Worm (Caenorhabditis elegans): ENCODE measurements around the gene dhrr-1.
"Not testable (repeated sequence)": the region's sequence is repeated elsewhere in the genome, so short reads cannot be mapped to it uniquely, and the experiment has no call there.

Gene dhrr-1

DNA sequence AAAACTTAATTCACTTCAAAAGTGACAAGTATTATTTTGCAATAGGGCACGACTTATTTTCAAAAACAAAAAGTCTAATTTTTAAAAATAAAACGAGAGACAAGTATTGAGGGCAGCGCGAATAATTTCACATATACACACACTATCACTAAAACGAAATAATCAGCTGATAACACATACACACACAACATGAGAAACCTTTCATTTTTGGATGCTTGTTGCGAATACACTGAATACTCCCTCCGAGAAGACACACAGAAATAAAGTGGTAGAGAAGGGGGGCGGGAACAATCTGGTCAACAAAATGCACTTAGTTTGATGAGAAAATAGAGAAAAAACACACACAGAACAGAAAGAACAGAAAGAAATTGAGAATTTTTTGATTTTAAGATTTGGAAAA, 40.0 kb downstream of the dhrr-1 start:
- no peak for TF ChIP-seq hmg-4 (GFP tag; optimal IDR thresholded peaks at IDR 0.05)
- no peak for TF ChIP-seq hmbx-1 (tag; optimal IDR thresholded peaks at IDR 0.05)
- no peak for TF ChIP-seq ets-7 (tag; optimal IDR thresholded peaks at IDR 0.05)
- no peak for TF ChIP-seq pes-1 (GFP tag; IDR thresholded peaks at IDR 0.05)
- TF ChIP-seq ceh-13 (GFP tag; optimal IDR thresholded peaks at IDR 0.05) = no peak
- no peak for TF ChIP-seq scrt-1 (GFP tag; IDR thresholded peaks at IDR 0.05)
- no peak for TF ChIP-seq flt-1 (GFP tag; IDR thresholded peaks at IDR 0.05)
- no peak for TF ChIP-seq ceh-36 (tag; optimal IDR thresholded peaks at IDR 0.05)

ce11 chrIII:8984960-8985359, 40.5 kb downstream of the dhrr-1 start:
- no peak for TF ChIP-seq ceh-36 (tag; optimal IDR thresholded peaks at IDR 0.05)
- TF ChIP-seq hmbx-1 (tag; optimal IDR thresholded peaks at IDR 0.05) = no peak
- TF ChIP-seq ceh-13 (GFP tag; optimal IDR thresholded peaks at IDR 0.05) = no peak
- no peak for TF ChIP-seq tra-4 (tag; optimal IDR thresholded peaks at IDR 0.05)
- TF ChIP-seq pes-1 (GFP tag; IDR thresholded peaks at IDR 0.05) = no peak
- no peak for TF ChIP-seq sea-1 (GFP tag; conservative IDR thresholded peaks at IDR 0.05)
- TF ChIP-seq hmg-4 (GFP tag; optimal IDR thresholded peaks at IDR 0.05) = no peak
- TF ChIP-seq tbx-37 (GFP tag; conservative IDR thresholded peaks at IDR 0.05) = no peak
- no peak for TF ChIP-seq ama-1 (optimal IDR thresholded peaks at IDR 0.05)
- TF ChIP-seq tbx-11 (GFP tag; IDR thresholded peaks at IDR 0.05) = no peak

- no peak for TF ChIP-seq hmg-4 (GFP tag; optimal IDR thresholded peaks at IDR 0.05)
- TF ChIP-seq tbx-11 (GFP tag; IDR thresholded peaks at IDR 0.05) = no peak
- TF ChIP-seq ceh-36 (tag; optimal IDR thresholded peaks at IDR 0.05) = no peak
- no peak for TF ChIP-seq sea-1 (GFP tag; conservative IDR thresholded peaks at IDR 0.05)
- no peak for TF ChIP-seq tra-4 (tag; optimal IDR thresholded peaks at IDR 0.05)
- no peak for TF ChIP-seq pes-1 (GFP tag; IDR thresholded peaks at IDR 0.05)
- no peak for TF ChIP-seq hnd-1 (tag; optimal IDR thresholded peaks at IDR 0.05)
- TF ChIP-seq flt-1 (GFP tag; IDR thresholded peaks at IDR 0.05) = no peak
- no peak for TF ChIP-seq scrt-1 (GFP tag; IDR thresholded peaks at IDR 0.05)
- TF ChIP-seq ama-1 (optimal IDR thresholded peaks at IDR 0.05) = no peak
- no peak for TF ChIP-seq tbx-37 (GFP tag; conservative IDR thresholded peaks at IDR 0.05)
- TF ChIP-seq hmbx-1 (tag; optimal IDR thresholded peaks at IDR 0.05) = no peak
- no peak for TF ChIP-seq ets-7 (tag; optimal IDR thresholded peaks at IDR 0.05)
- TF ChIP-seq F13C5.2 (tag; optimal IDR thresholded peaks at IDR 0.05) = no peak
- TF ChIP-seq ceh-13 (GFP tag; optimal IDR thresholded peaks at IDR 0.05) = no peak
- TF ChIP-seq aly-1 (tag; optimal IDR thresholded peaks at IDR 0.05) = no peak
- no peak for TF ChIP-seq B0310.2 (tag; optimal IDR thresholded peaks at IDR 0.05)
Observed at ce11 chrIII:8985461-8985860, 41.0 kb downstream of the dhrr-1 start.

DNA sequence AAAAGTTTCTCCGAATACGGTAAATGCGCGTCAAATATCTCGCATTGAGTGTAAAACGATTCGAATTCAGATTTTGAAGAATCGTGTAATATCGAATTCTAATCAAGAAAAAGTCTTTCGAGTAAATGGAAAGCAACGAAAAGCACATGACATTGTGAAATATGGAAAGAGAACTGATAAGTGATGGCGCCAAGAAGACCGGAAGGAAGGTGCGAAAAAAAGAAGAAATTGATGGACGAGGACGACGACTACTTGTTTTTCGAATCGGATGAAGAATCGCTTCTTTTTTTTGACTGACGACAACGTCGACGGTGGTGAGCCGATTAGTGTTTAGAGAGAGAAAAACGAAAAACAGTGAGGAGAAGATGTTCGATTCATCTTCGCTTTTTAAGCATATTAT, 41.5 kb downstream of the dhrr-1 start:
- TF ChIP-seq tra-4 (tag; optimal IDR thresholded peaks at IDR 0.05) (no peak), ceh-36 (tag; optimal IDR thresholded peaks at IDR 0.05) (no peak), F13C5.2 (tag; optimal IDR thresholded peaks at IDR 0.05) (no peak), ceh-13 (GFP tag; optimal IDR thresholded peaks at IDR 0.05) (no peak), hnd-1 (tag; optimal IDR thresholded peaks at IDR 0.05) (no peak), ets-7 (tag; optimal IDR thresholded peaks at IDR 0.05) (no peak), tbx-37 (GFP tag; conservative IDR thresholded peaks at IDR 0.05) (no peak)

DNA sequence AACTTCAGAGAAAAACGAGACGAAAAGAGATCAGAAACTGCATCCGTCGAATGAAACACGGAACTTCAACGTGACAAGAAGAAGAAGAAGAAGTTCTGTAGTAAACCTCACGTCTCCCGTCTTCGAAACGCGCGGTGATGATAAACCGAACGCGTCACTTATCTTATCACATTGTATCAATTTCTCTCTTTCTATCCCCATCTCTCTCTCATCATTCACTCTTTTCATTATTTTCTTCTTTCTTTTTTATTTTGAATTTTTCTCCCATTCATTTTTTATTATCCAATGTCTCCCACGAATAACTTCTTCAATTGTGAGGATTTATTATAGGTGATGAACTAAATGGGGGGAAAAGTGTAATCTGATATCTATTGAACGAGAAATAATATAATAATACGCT, 42.4 kb downstream of the dhrr-1 start:
- no peak for TF ChIP-seq ceh-36 (tag; optimal IDR thresholded peaks at IDR 0.05)
- no peak for TF ChIP-seq F13C5.2 (tag; optimal IDR thresholded peaks at IDR 0.05)
- no peak for TF ChIP-seq sea-1 (GFP tag; conservative IDR thresholded peaks at IDR 0.05)
- TF ChIP-seq ceh-13 (GFP tag; optimal IDR thresholded peaks at IDR 0.05) = no peak
- no peak for TF ChIP-seq hmg-4 (GFP tag; optimal IDR thresholded peaks at IDR 0.05)
- no peak for TF ChIP-seq ama-1 (optimal IDR thresholded peaks at IDR 0.05)
- no peak for TF ChIP-seq hnd-1 (tag; optimal IDR thresholded peaks at IDR 0.05)
- no peak for TF ChIP-seq flt-1 (GFP tag; IDR thresholded peaks at IDR 0.05)
- TF ChIP-seq tbx-37 (GFP tag; conservative IDR thresholded peaks at IDR 0.05) = no peak
- TF ChIP-seq hmbx-1 (tag; optimal IDR thresholded peaks at IDR 0.05) = no peak
- TF ChIP-seq ets-7 (tag; optimal IDR thresholded peaks at IDR 0.05) = no peak
- TF ChIP-seq scrt-1 (GFP tag; IDR thresholded peaks at IDR 0.05) = no peak
- no peak for TF ChIP-seq tra-4 (tag; optimal IDR thresholded peaks at IDR 0.05)
- TF ChIP-seq B0310.2 (tag; optimal IDR thresholded peaks at IDR 0.05) = no peak
- TF ChIP-seq tbx-11 (GFP tag; IDR thresholded peaks at IDR 0.05) = no peak
- no peak for TF ChIP-seq aly-1 (tag; optimal IDR thresholded peaks at IDR 0.05)
- TF ChIP-seq pes-1 (GFP tag; IDR thresholded peaks at IDR 0.05) = no peak

DNA sequence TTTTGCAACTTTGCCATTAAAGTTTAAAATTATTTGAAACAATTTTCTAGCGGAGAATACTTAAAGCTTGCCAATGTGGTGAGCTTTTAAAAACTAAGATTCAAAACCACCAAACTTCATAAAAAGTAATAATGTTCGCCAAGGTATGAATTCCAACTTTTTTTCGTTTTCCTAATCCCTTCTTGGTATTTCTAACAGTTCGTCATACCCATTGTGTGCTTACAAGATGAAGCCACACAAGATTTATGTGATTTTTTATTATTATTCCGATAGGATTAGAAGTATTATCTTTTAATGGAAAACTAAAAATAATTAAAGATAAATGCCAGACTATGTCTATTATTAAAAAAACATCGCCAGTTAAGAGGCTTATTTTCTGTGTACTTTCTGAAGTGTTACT, 43.6 kb downstream of the dhrr-1 start:
- TF ChIP-seq B0310.2 (tag; optimal IDR thresholded peaks at IDR 0.05) (no peak), scrt-1 (GFP tag; IDR thresholded peaks at IDR 0.05) (no peak)

ce11 chrIII:8988544-8988943, 44.1 kb downstream of the dhrr-1 start:
- TF ChIP-seq tra-4 (tag; optimal IDR thresholded peaks at IDR 0.05) (no peak), scrt-1 (GFP tag; IDR thresholded peaks at IDR 0.05) (0 out of 2 replicates have a peak, but pooled peaks have one; percentile 30), hnd-1 (tag; optimal IDR thresholded peaks at IDR 0.05) (no peak), ceh-13 (GFP tag; optimal IDR thresholded peaks at IDR 0.05) (no peak), ama-1 (optimal IDR thresholded peaks at IDR 0.05) (no peak), tbx-11 (GFP tag; IDR thresholded peaks at IDR 0.05) (no peak), tbx-37 (GFP tag; conservative IDR thresholded peaks at IDR 0.05) (no peak)

ce11 chrIII:8989752-8990151, 45.3 kb downstream of the dhrr-1 start, which contains the start of gene R08D7.7:
Gene R08D7.7, plus strand, starts transcription at chrIII:8990052.
- TF ChIP-seq pes-1 (GFP tag; IDR thresholded peaks at IDR 0.05); hnd-1 (tag; optimal IDR thresholded peaks at IDR 0.05); tbx-37 (GFP tag; conservative IDR thresholded peaks at IDR 0.05): not testable (repeated sequence)

- TF ChIP-seq ceh-36 (tag; optimal IDR thresholded peaks at IDR 0.05) (no peak), ama-1 (optimal IDR thresholded peaks at IDR 0.05) (no peak), pes-1 (GFP tag; IDR thresholded peaks at IDR 0.05) (no peak), hmbx-1 (tag; optimal IDR thresholded peaks at IDR 0.05) (no peak), hmg-4 (GFP tag; optimal IDR thresholded peaks at IDR 0.05) (no peak), flt-1 (GFP tag; IDR thresholded peaks at IDR 0.05) (no peak), B0310.2 (tag; optimal IDR thresholded peaks at IDR 0.05) (no peak), ets-7 (tag; optimal IDR thresholded peaks at IDR 0.05) (no peak), tra-4 (tag; optimal IDR thresholded peaks at IDR 0.05) (no peak), scrt-1 (GFP tag; IDR thresholded peaks at IDR 0.05) (no peak), sea-1 (GFP tag; conservative IDR thresholded peaks at IDR 0.05) (no peak), aly-1 (tag; optimal IDR thresholded peaks at IDR 0.05) (no peak), F13C5.2 (tag; optimal IDR thresholded peaks at IDR 0.05) (no peak), tbx-37 (GFP tag; conservative IDR thresholded peaks at IDR 0.05) (no peak), tbx-11 (GFP tag; IDR thresholded peaks at IDR 0.05) (no peak), ceh-13 (GFP tag; optimal IDR thresholded peaks at IDR 0.05) (no peak), hnd-1 (tag; optimal IDR thresholded peaks at IDR 0.05) (no peak)
Observed at ce11 chrIII:8996686-8997085, 52.2 kb downstream of the dhrr-1 start, which contains the start of gene skat-1. Gene skat-1, minus strand, starts transcription at chrIII:8996786.

Data from whole organism, early embryonic.